Worm (Caenorhabditis elegans) whole organism, L4 larva: ENCODE measurements around the gene algn-3.

Experiments
- F26F4.8 ChIP-seq: fragments of 200-800 bp; sonication (Bioruptor generic); conservative IDR thresholded peaks from 2 replicates; pipeline ENCODE4 v1.3.6; 2022; ENCODE audit warnings: missing genetic modification characterization, missing compliant biosample characterization
- F37D6.2 ChIP-seq: sonication (generic microtip); optimal IDR thresholded peaks from 2 replicates; lab custom pipeline; 2016; ENCODE audit warnings: mild to moderate bottlenecking, missing genetic modification characterization, missing compliant biosample characterization
- F44E2.7 ChIP-seq: fragments of 200-800 bp; sonication (Bioruptor generic); IDR thresholded peaks from 2 replicates; pipeline ENCODE4 v2.1.2; 2022; ENCODE audit warnings: missing genetic modification characterization, missing compliant biosample characterization
- R02D3.7 ChIP-seq: fragments of 150-350 bp; sonication (generic microtip); optimal IDR thresholded peaks from 3 replicates; lab custom pipeline; 2014; ENCODE audit warnings: missing biosample characterization, missing genetic modification characterization
- Y48G9A.11 ChIP-seq: fragments of 200-800 bp; sonication (Bioruptor generic); IDR thresholded peaks from 2 replicates; pipeline ENCODE4 v1.3.6; 2022; ENCODE audit warnings: missing genetic modification reagents, missing genetic modification characterization, missing compliant biosample characterization
- Y5F2A.4 ChIP-seq: fragments of 200-800 bp; sonication (Bioruptor generic); optimal IDR thresholded peaks from 2 replicates; lab custom pipeline; 2018; ENCODE audit warnings: mild to moderate bottlenecking, missing genetic modification characterization, missing compliant biosample characterization
- Y75B8A.6 ChIP-seq: fragments of 200-800 bp; sonication (Bioruptor generic); IDR thresholded peaks from 2 replicates; pipeline ENCODE4 v1.3.6; 2022; ENCODE audit warnings: missing genetic modification reagents, missing genetic modification characterization, missing compliant biosample characterization
- ZK337.2 ChIP-seq: fragments of 200-800 bp; sonication (Bioruptor generic); IDR thresholded peaks from 2 replicates; pipeline ENCODE4 v1.3.6; 2022; ENCODE audit warnings: missing genetic modification reagents, missing genetic modification characterization, missing compliant biosample characterization
- aha-1 ChIP-seq: fragments of 150-350 bp; peaks from one replicate; lab custom pipeline; 2014; ENCODE audit warnings: missing biosample characterization, missing genetic modification characterization
- ceh-20 ChIP-seq: fragments of 200-800 bp; sonication (Bioruptor generic); IDR thresholded peaks from 2 replicates; pipeline ENCODE4 v1.3.6; 2022; ENCODE audit warnings: missing genetic modification reagents, missing genetic modification characterization, missing compliant biosample characterization
- ceh-28 ChIP-seq: fragments of 150-350 bp; optimal IDR thresholded peaks from 2 replicates; lab custom pipeline; 2014; ENCODE audit warnings: missing biosample characterization, missing genetic modification reagents, missing genetic modification characterization
- ceh-62 ChIP-seq: sonication (generic microtip); optimal IDR thresholded peaks from 2 replicates; lab custom pipeline; 2017; ENCODE audit warnings: missing biosample characterization, missing genetic modification characterization
- ceh-82 ChIP-seq: sonication (generic microtip); optimal IDR thresholded peaks from 2 replicates; lab custom pipeline; 2017; ENCODE audit warnings: missing biosample characterization, missing genetic modification characterization
- ces-1 ChIP-seq: fragments of 150-350 bp; sonication (generic microtip); optimal IDR thresholded peaks from 4 replicates; lab custom pipeline; 2014; ENCODE audit warnings: missing biosample characterization, missing genetic modification reagents, missing genetic modification characterization
- daf-12 ChIP-seq: fragments of 150-350 bp; optimal IDR thresholded peaks from 2 replicates; lab custom pipeline; 2014; ENCODE audit warnings: missing biosample characterization, missing genetic modification reagents, missing genetic modification characterization
- daf-19 ChIP-seq: fragments of 200-800 bp; sonication (Bioruptor generic); conservative IDR thresholded peaks from 2 replicates; pipeline ENCODE4 v1.3.6; 2022; ENCODE audit warnings: missing genetic modification characterization, missing compliant biosample characterization
- dmd-8 ChIP-seq: fragments of 200-800 bp; sonication (Bioruptor generic); IDR thresholded peaks from 2 replicates; pipeline ENCODE4 v1.3.6; 2022; ENCODE audit warnings: missing genetic modification characterization, missing compliant biosample characterization
- dve-1 ChIP-seq: sonication (generic microtip); optimal IDR thresholded peaks from 2 replicates; lab custom pipeline; 2017; ENCODE audit warnings: antibody characterized with exemption, mild to moderate bottlenecking, missing genetic modification characterization, missing compliant biosample characterization; ENCODE audit not compliant: insufficient read depth
- egl-27 ChIP-seq: sonication (generic microtip); optimal IDR thresholded peaks from 3 replicates; lab custom pipeline; 2017; ENCODE audit warnings: missing biosample characterization, missing genetic modification reagents, missing genetic modification characterization
- hlh-11 ChIP-seq: fragments of 200-800 bp; sonication (Bioruptor generic); optimal IDR thresholded peaks from 2 replicates; lab custom pipeline; 2018; ENCODE audit warnings: mild to moderate bottlenecking, missing genetic modification characterization, missing compliant biosample characterization
- hlh-30 ChIP-seq: sonication (generic microtip); optimal IDR thresholded peaks from 2 replicates; lab custom pipeline; 2017; ENCODE audit warnings: antibody characterized with exemption, mild to moderate bottlenecking, missing genetic modification characterization, missing compliant biosample characterization; ENCODE audit not compliant: insufficient read depth
- hmg-1.1 ChIP-seq: fragments of 200-800 bp; sonication (Bioruptor generic); IDR thresholded peaks from 2 replicates; pipeline ENCODE4 v1.3.6; 2022; ENCODE audit warnings: missing genetic modification reagents, missing genetic modification characterization, missing compliant biosample characterization
- jun-1 ChIP-seq: fragments of 150-350 bp; optimal IDR thresholded peaks from 2 replicates; lab custom pipeline; 2014; ENCODE audit warnings: missing biosample characterization, missing genetic modification reagents, missing genetic modification characterization
- lin-15B ChIP-seq: fragments of 150-350 bp; sonication (generic microtip); optimal IDR thresholded peaks from 3 replicates; lab custom pipeline; 2014; ENCODE audit warnings: missing biosample characterization, missing genetic modification characterization
- lin-29 ChIP-seq: fragments of 200-800 bp; sonication (Bioruptor generic); IDR thresholded peaks from 2 replicates; pipeline ENCODE4 v1.3.6; 2022; ENCODE audit warnings: missing genetic modification reagents, missing genetic modification characterization, missing compliant biosample characterization
- lin-38 ChIP-seq: fragments of 200-800 bp; sonication (Bioruptor generic); IDR thresholded peaks from 2 replicates; pipeline ENCODE4 v1.3.6; 2022; ENCODE audit warnings: missing genetic modification reagents, missing genetic modification characterization, missing compliant biosample characterization
- madf-5 ChIP-seq, 2 experiments: fragments of 200-800 bp; sonication (Bioruptor generic); IDR thresholded peaks; 2 replicates each; pipeline ENCODE4 v1.3.6; 2022; ENCODE audit warnings: missing compliant biosample characterization in 2 of 2, missing genetic modification characterization in 2 of 2
- madf-9 ChIP-seq: fragments of 200-800 bp; sonication (Bioruptor generic); conservative IDR thresholded peaks from 2 replicates; pipeline ENCODE4 v1.3.6; 2022; ENCODE audit warnings: missing genetic modification reagents, missing genetic modification characterization, missing compliant biosample characterization
- mdt-29 ChIP-seq: fragments of 200-800 bp; sonication (Bioruptor generic); IDR thresholded peaks from 2 replicates; pipeline ENCODE4 v1.3.6; 2022; ENCODE audit warnings: missing genetic modification reagents, missing genetic modification characterization, missing compliant biosample characterization
- mep-1 ChIP-seq: fragments of 150-350 bp; sonication (generic microtip); optimal IDR thresholded peaks from 3 replicates; lab custom pipeline; 2014; ENCODE audit warnings: missing biosample characterization, missing genetic modification characterization
- mxl-2 ChIP-seq: fragments of 200-800 bp; sonication (Bioruptor generic); conservative IDR thresholded peaks from 2 replicates; pipeline ENCODE4 v1.3.6; 2022; ENCODE audit warnings: missing genetic modification reagents, missing genetic modification characterization, missing compliant biosample characterization
- mxl-3 ChIP-seq: fragments of 200-800 bp; sonication (Bioruptor generic); optimal IDR thresholded peaks from 2 replicates; lab custom pipeline; 2018; ENCODE audit warnings: mild to moderate bottlenecking, missing genetic modification characterization, missing compliant biosample characterization
- nhr-111 ChIP-seq: fragments of 200-800 bp; sonication (Bioruptor generic); optimal IDR thresholded peaks from 2 replicates; lab custom pipeline; 2018; ENCODE audit warnings: mild to moderate bottlenecking, missing genetic modification characterization, missing compliant biosample characterization
- nhr-25 ChIP-seq: sonication (generic microtip); optimal IDR thresholded peaks from 2 replicates; lab custom pipeline; 2017; ENCODE audit warnings: missing genetic modification characterization, mild to moderate bottlenecking, missing compliant biosample characterization, antibody characterized with exemption, moderate library complexity, borderline replicate concordance; ENCODE audit not compliant: insufficient read depth
- nhr-76 ChIP-seq: fragments of 150-350 bp; optimal IDR thresholded peaks from 2 replicates; lab custom pipeline; 2014; ENCODE audit warnings: missing biosample characterization, missing genetic modification characterization
- nhr-77 ChIP-seq: fragments of 150-350 bp; optimal IDR thresholded peaks from 2 replicates; lab custom pipeline; 2014; ENCODE audit warnings: missing biosample characterization, missing genetic modification characterization
- pha-4 ChIP-seq, 2 experiments: fragments of 150-350 bp in 1 of 2; fragments of 200-800 bp in 1 of 2; sonication (Bioruptor generic) in 1 of 2; IDR thresholded peaks in 1 of 2; optimal IDR thresholded peaks in 1 of 2; 2 replicates each; pipeline versions ENCODE4 v1.3.6 to Lab custom; 2014 to 2022; ENCODE audit warnings: missing genetic modification characterization in 2 of 2, missing genetic modification reagents in 2 of 2, missing biosample characterization in 1 of 2, missing compliant biosample characterization in 1 of 2
- php-3 ChIP-seq: fragments of 200-800 bp; sonication (Bioruptor generic); IDR thresholded peaks from 2 replicates; pipeline ENCODE4 v1.3.6; 2022; ENCODE audit warnings: missing genetic modification reagents, missing genetic modification characterization, missing compliant biosample characterization
- rbr-2 ChIP-seq: sonication (generic microtip); optimal IDR thresholded peaks from 2 replicates; lab custom pipeline; 2016; ENCODE audit warnings: missing genotype, missing genetic modification characterization, missing compliant biosample characterization
- skn-1 ChIP-seq: fragments of 150-350 bp; optimal IDR thresholded peaks from 2 replicates; lab custom pipeline; 2014; ENCODE audit warnings: missing biosample characterization, missing genetic modification characterization
- spr-1 ChIP-seq: sonication (generic microtip); optimal IDR thresholded peaks from 2 replicates; lab custom pipeline; 2016; ENCODE audit warnings: mild to moderate bottlenecking, missing genetic modification characterization, missing compliant biosample characterization
- tag-97 ChIP-seq: fragments of 200-800 bp; sonication (Bioruptor generic); IDR thresholded peaks from 2 replicates; pipeline ENCODE4 v1.3.6; 2022; ENCODE audit warnings: missing genetic modification characterization, missing compliant biosample characterization
- unc-130 ChIP-seq: sonication (generic microtip); optimal IDR thresholded peaks from 2 replicates; lab custom pipeline; 2016; ENCODE audit warnings: missing genetic modification reagents, missing genetic modification characterization, missing compliant biosample characterization
- unc-39 ChIP-seq: sonication (generic microtip); optimal IDR thresholded peaks from 2 replicates; lab custom pipeline; 2017; ENCODE audit warnings: missing biosample characterization, missing genetic modification characterization
- unc-62 ChIP-seq, 3 experiments: fragments of 150-350 bp in 1 of 3; sonication (generic microtip); optimal IDR thresholded peaks in 2 of 3; peaks in 1 of 3; 1 replicate in 1 of 3; 2 replicates in 2 of 3; lab custom pipeline; 2014 to 2017; ENCODE audit warnings: missing biosample characterization in 3 of 3, missing genetic modification characterization in 3 of 3, missing genetic modification reagents in 3 of 3, missing genotype in 1 of 3
- zag-1 ChIP-seq: fragments of 150-350 bp; optimal IDR thresholded peaks from 2 replicates; lab custom pipeline; 2014; ENCODE audit warnings: missing biosample characterization, missing genetic modification characterization
- zfp-2 ChIP-seq: sonication (generic microtip); optimal IDR thresholded peaks from 2 replicates; lab custom pipeline; 2016; ENCODE audit warnings: mild to moderate bottlenecking, missing genetic modification characterization, missing compliant biosample characterization
- zfp-3 ChIP-seq: fragments of 200-800 bp; sonication (Bioruptor generic); conservative IDR thresholded peaks from 2 replicates; pipeline ENCODE4 v1.3.6; 2022; ENCODE audit warnings: missing genetic modification reagents, missing genetic modification characterization, missing compliant biosample characterization
- zip-11 ChIP-seq: fragments of 200-800 bp; sonication (Bioruptor generic); IDR thresholded peaks from 2 replicates; pipeline ENCODE4 v1.3.6; 2022; ENCODE audit warnings: missing genetic modification characterization, missing compliant biosample characterization
- ztf-11 ChIP-seq: fragments of 150-350 bp; optimal IDR thresholded peaks from 2 replicates; lab custom pipeline; 2014; ENCODE audit warnings: missing biosample characterization, missing genetic modification characterization

algn-3 gene

DNA sequence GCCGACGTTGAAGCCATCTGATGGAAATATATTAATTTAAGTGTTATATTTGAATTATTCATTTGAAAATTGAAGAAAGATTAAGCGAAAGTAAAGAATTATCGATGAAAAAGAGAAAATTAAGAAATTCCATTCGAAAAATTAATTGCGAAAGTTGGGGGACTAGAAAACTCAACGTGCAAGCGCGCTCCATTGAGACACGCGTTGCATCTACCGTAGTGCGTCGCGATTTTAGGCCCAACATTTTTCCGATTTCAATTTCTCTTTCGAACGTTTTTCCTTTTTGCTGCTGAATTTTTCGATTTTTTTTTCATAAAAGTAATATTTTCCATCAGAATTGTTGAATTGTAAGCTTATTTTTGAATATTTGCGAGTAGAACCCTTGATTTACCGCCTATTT lies 21.7 kb upstream of the algn-3 start, which contains the start of gene Y48B6A.1 (continued):
- TF ChIP-seq zfp-3 (GFP tag; lab: Robert Waterston, UW) (peak; percentile 84), F26F4.8 (GFP tag; lab: Robert Waterston, UW) (no peak), unc-62 (GFP tag; optimal IDR thresholded peaks at IDR 0.05 in 1 of 2; lab: Kevin White, UChicago) (no peak), unc-62 (tag; optimal IDR thresholded peaks at IDR 0.05; lab: Kevin White, UChicago) (no peak), Y48G9A.11 (GFP tag; lab: Robert Waterston, UW) (peak; percentile 59; the same call in 1 of the 2 replicates), php-3 (0 out of 2 replicates have a peak, but pooled peaks have one; percentile 35), mep-1 (tag; lab: Kevin White, UChicago) (peak; percentile 94), pha-4 (GFP tag; IDR thresholded peaks at IDR 0.05; lab: Robert Waterston, UW) (peak; percentile 76; the same call in 1 of the 2 replicates), pha-4 (tag; optimal IDR thresholded peaks at IDR 0.05; lab: Kevin White, UChicago) (peak; percentile 99), dmd-8 (no peak), rbr-2 (peak; percentile 91), ceh-20 (peak; percentile 71), ZK337.2 (GFP tag; lab: Robert Waterston, UW) (peak; percentile 97), ztf-11 (tag; lab: Kevin White, UChicago) (no peak), daf-12 (tag; lab: Kevin White, UChicago) (no peak), tag-97 (GFP tag; lab: Robert Waterston, UW) (peak; percentile 62; the same call in 1 of the 2 replicates), mxl-2 (GFP tag; lab: Robert Waterston, UW) (0 out of 2 replicates have a peak, but pooled peaks have one; percentile 42), F37D6.2 (tag; lab: Kevin White, UChicago) (peak; percentile 70), madf-9 (GFP tag; lab: Robert Waterston, UW) (peak; percentile 87), nhr-111 (no peak), lin-15B (tag; lab: Kevin White, UChicago) (peak; percentile 88), nhr-76 (tag; lab: Kevin White, UChicago) (no peak), unc-39 (no peak), zip-11 (no peak), hlh-30 (tag; lab: Kevin White, UChicago) (peak; percentile 83), ceh-82 (tag; lab: Kevin White, UChicago) (no peak), ces-1 (GFP tag; lab: Kevin White, UChicago) (peak; percentile 17), dve-1 (tag; lab: Kevin White, UChicago) (peak; percentile 94), ceh-28 (tag; lab: Kevin White, UChicago) (no peak), hmg-1.1 (GFP tag; lab: Robert Waterston, UW) (peak; percentile 82), zag-1 (tag; lab: Kevin White, UChicago) (no peak), unc-130 (GFP tag; lab: Kevin White, UChicago) (peak; percentile 97), nhr-25 (peak; percentile 77), skn-1 (tag; lab: Kevin White, UChicago) (no peak), egl-27 (tag; lab: Kevin White, UChicago) (no peak), lin-38 (peak; percentile 99), aha-1 (tag; lab: Kevin White, UChicago) (peak; percentile 98), R02D3.7 (no peak), mxl-3 (peak; percentile 87), jun-1 (tag; lab: Kevin White, UChicago) (peak; percentile 83), nhr-77 (peak; percentile 99), hlh-11 (tag; lab: Kevin White, UChicago) (peak; percentile 81), lin-29 (GFP tag; lab: Robert Waterston, UW) (no peak), ceh-62 (tag; lab: Kevin White, UChicago) (no peak), spr-1 (tag; lab: Kevin White, UChicago) (peak; percentile 71), zfp-2 (tag; lab: Kevin White, UChicago) (peak; percentile 49), Y5F2A.4 (no peak), Y75B8A.6 (GFP tag; lab: Robert Waterston, UW) (no peak), mdt-29 (GFP tag; lab: Robert Waterston, UW) (peak; percentile 68), madf-5 (GFP tag; IDR thresholded peaks at IDR 0.05; lab: Robert Waterston, UW) (peak; percentile 50 to 62; a peak in 1 of 4 replicates), daf-19 (no peak), F44E2.7 (GFP tag; lab: Robert Waterston, UW) (no peak)
